Worm (Caenorhabditis elegans) whole organism, L4 larva: ENCODE data around the gene C08E3.14.
A peak's percentile ranks its signal among the peaks of the same experiment; 100 is the strongest.

ENCODE experiments used
- D1046.2 ChIP-seq: fragments of 200-800 bp; sonication (Bioruptor generic); IDR thresholded peaks from 2 replicates; pipeline ENCODE4 v1.3.6; 2022; ENCODE audit warnings: missing genetic modification characterization, missing compliant biosample characterization
- F10B5.3 ChIP-seq: sonication (generic microtip); optimal IDR thresholded peaks from 2 replicates; lab custom pipeline; 2016; ENCODE audit warnings: mild to moderate bottlenecking, missing genetic modification characterization, missing compliant biosample characterization
- F49E8.2 ChIP-seq: sonication (generic microtip); optimal IDR thresholded peaks from 2 replicates; lab custom pipeline; 2016; ENCODE audit warnings: missing compliant biosample characterization, mild to moderate bottlenecking, missing genetic modification characterization, borderline replicate concordance
- T26A8.4 ChIP-seq: fragments of 200-800 bp; sonication (Bioruptor generic); IDR thresholded peaks from 2 replicates; pipeline ENCODE4 v1.3.6; 2022; ENCODE audit warnings: missing genetic modification characterization, missing compliant biosample characterization
- Y75B8A.6 ChIP-seq: fragments of 200-800 bp; sonication (Bioruptor generic); IDR thresholded peaks from 2 replicates; pipeline ENCODE4 v1.3.6; 2022; ENCODE audit warnings: missing genetic modification reagents, missing genetic modification characterization, missing compliant biosample characterization
- ama-1 ChIP-seq: fragments of 150-350 bp; optimal IDR thresholded peaks from 2 replicates; lab custom pipeline; 2014; ENCODE audit warnings: inconsistent platforms, mixed read lengths
- arid-1 ChIP-seq: fragments of 200-800 bp; sonication (Bioruptor generic); conservative IDR thresholded peaks from 2 replicates; pipeline ENCODE4 v1.3.6; 2022; ENCODE audit warnings: missing genetic modification reagents, missing genetic modification characterization, missing compliant biosample characterization
- ceh-20 ChIP-seq: fragments of 200-800 bp; sonication (Bioruptor generic); IDR thresholded peaks from 2 replicates; pipeline ENCODE4 v1.3.6; 2022; ENCODE audit warnings: missing genetic modification reagents, missing genetic modification characterization, missing compliant biosample characterization
- cey-2 ChIP-seq: sonication (generic microtip); optimal IDR thresholded peaks from 3 replicates; lab custom pipeline; 2017; ENCODE audit warnings: missing genetic modification characterization, mild to moderate bottlenecking, missing compliant biosample characterization, antibody characterized with exemption, borderline replicate concordance; ENCODE audit not compliant: insufficient read depth
- ctbp-1 ChIP-seq: fragments of 200-800 bp; sonication (Bioruptor generic); IDR thresholded peaks from 2 replicates; pipeline ENCODE4 v1.3.6; 2022; ENCODE audit warnings: missing genetic modification reagents, missing genetic modification characterization, missing compliant biosample characterization
- daf-16 ChIP-seq, 3 experiments: sonication (generic microtip); optimal IDR thresholded peaks; 2 replicates each; lab custom pipeline; 2016 to 2017; ENCODE audit warnings: missing genetic modification characterization in 3 of 3, missing genetic modification reagents in 3 of 3, mild to moderate bottlenecking in 2 of 3, missing compliant biosample characterization in 2 of 3, missing biosample characterization in 1 of 3, moderate library complexity in 1 of 3
- daf-19 ChIP-seq: fragments of 200-800 bp; sonication (Bioruptor generic); conservative IDR thresholded peaks from 2 replicates; pipeline ENCODE4 v1.3.6; 2022; ENCODE audit warnings: missing genetic modification characterization, missing compliant biosample characterization
- dpl-1 ChIP-seq: fragments of 150-350 bp; optimal IDR thresholded peaks from 2 replicates; lab custom pipeline; 2014; ENCODE audit warnings: missing biosample characterization, missing genetic modification reagents, missing genetic modification characterization
- egl-27 ChIP-seq: sonication (generic microtip); optimal IDR thresholded peaks from 3 replicates; lab custom pipeline; 2017; ENCODE audit warnings: missing biosample characterization, missing genetic modification reagents, missing genetic modification characterization
- fkh-10 ChIP-seq: fragments of 150-350 bp; optimal IDR thresholded peaks from 2 replicates; lab custom pipeline; 2014; ENCODE audit warnings: missing biosample characterization, missing genetic modification reagents, missing genetic modification characterization
- fos-1 ChIP-seq: fragments of 150-350 bp; optimal IDR thresholded peaks from 2 replicates; lab custom pipeline; 2014; ENCODE audit warnings: missing biosample characterization, missing genetic modification characterization
- hlh-11 ChIP-seq: fragments of 200-800 bp; sonication (Bioruptor generic); optimal IDR thresholded peaks from 2 replicates; lab custom pipeline; 2018; ENCODE audit warnings: mild to moderate bottlenecking, missing genetic modification characterization, missing compliant biosample characterization
- hmg-1.1 ChIP-seq: fragments of 200-800 bp; sonication (Bioruptor generic); IDR thresholded peaks from 2 replicates; pipeline ENCODE4 v1.3.6; 2022; ENCODE audit warnings: missing genetic modification reagents, missing genetic modification characterization, missing compliant biosample characterization
- lim-7 ChIP-seq: fragments of 200-800 bp; sonication (Bioruptor generic); IDR thresholded peaks from 2 replicates; pipeline ENCODE4 v1.3.6; 2022; ENCODE audit warnings: missing genetic modification characterization, missing compliant biosample characterization
- lin-38 ChIP-seq: fragments of 200-800 bp; sonication (Bioruptor generic); IDR thresholded peaks from 2 replicates; pipeline ENCODE4 v1.3.6; 2022; ENCODE audit warnings: missing genetic modification reagents, missing genetic modification characterization, missing compliant biosample characterization
- lir-3 ChIP-seq: sonication (generic microtip); optimal IDR thresholded peaks from 2 replicates; lab custom pipeline; 2016; ENCODE audit warnings: mild to moderate bottlenecking, missing genetic modification characterization, missing compliant biosample characterization
- madf-9 ChIP-seq: fragments of 200-800 bp; sonication (Bioruptor generic); conservative IDR thresholded peaks from 2 replicates; pipeline ENCODE4 v1.3.6; 2022; ENCODE audit warnings: missing genetic modification reagents, missing genetic modification characterization, missing compliant biosample characterization
- mxl-2 ChIP-seq: fragments of 200-800 bp; sonication (Bioruptor generic); conservative IDR thresholded peaks from 2 replicates; pipeline ENCODE4 v1.3.6; 2022; ENCODE audit warnings: missing genetic modification reagents, missing genetic modification characterization, missing compliant biosample characterization
- mxl-3 ChIP-seq: fragments of 200-800 bp; sonication (Bioruptor generic); optimal IDR thresholded peaks from 2 replicates; lab custom pipeline; 2018; ENCODE audit warnings: mild to moderate bottlenecking, missing genetic modification characterization, missing compliant biosample characterization
- nhr-102 ChIP-seq: sonication (generic microtip); optimal IDR thresholded peaks from 2 replicates; lab custom pipeline; 2016; ENCODE audit warnings: mild to moderate bottlenecking, missing genetic modification characterization, moderate library complexity, missing compliant biosample characterization
- nhr-28 ChIP-seq: fragments of 150-350 bp; optimal IDR thresholded peaks from 2 replicates; lab custom pipeline; 2014; ENCODE audit warnings: missing biosample characterization, missing genetic modification characterization
- nhr-42 ChIP-seq: fragments of 200-800 bp; sonication (Bioruptor generic); IDR thresholded peaks from 2 replicates; pipeline ENCODE4 v1.3.6; 2022; ENCODE audit warnings: missing genetic modification characterization, missing compliant biosample characterization
- nhr-77 ChIP-seq: fragments of 150-350 bp; optimal IDR thresholded peaks from 2 replicates; lab custom pipeline; 2014; ENCODE audit warnings: missing biosample characterization, missing genetic modification characterization
- php-3 ChIP-seq: fragments of 200-800 bp; sonication (Bioruptor generic); IDR thresholded peaks from 2 replicates; pipeline ENCODE4 v1.3.6; 2022; ENCODE audit warnings: missing genetic modification reagents, missing genetic modification characterization, missing compliant biosample characterization
- pqm-1 ChIP-seq: sonication (generic microtip); optimal IDR thresholded peaks from 2 replicates; lab custom pipeline; 2017; ENCODE audit warnings: missing biosample characterization, missing genetic modification characterization
- sdz-12 ChIP-seq: fragments of 200-800 bp; sonication (Bioruptor generic); optimal IDR thresholded peaks from 2 replicates; lab custom pipeline; 2018; ENCODE audit warnings: mild to moderate bottlenecking, missing genetic modification characterization, missing compliant biosample characterization
- set-16 ChIP-seq: fragments of 200-800 bp; sonication (Bioruptor generic); IDR thresholded peaks from 2 replicates; pipeline ENCODE4 v1.3.6; 2022; ENCODE audit warnings: missing genetic modification reagents, missing genetic modification characterization, missing compliant biosample characterization
- snpc-4 ChIP-seq: fragments of 150-350 bp; optimal IDR thresholded peaks from 2 replicates; lab custom pipeline; 2014; ENCODE audit warnings: missing biosample characterization, missing genetic modification characterization
- unc-39 ChIP-seq: sonication (generic microtip); optimal IDR thresholded peaks from 2 replicates; lab custom pipeline; 2017; ENCODE audit warnings: missing biosample characterization, missing genetic modification characterization
- unc-62 ChIP-seq, 3 experiments: fragments of 150-350 bp in 1 of 3; sonication (generic microtip); optimal IDR thresholded peaks in 2 of 3; peaks in 1 of 3; 1 replicate in 1 of 3; 2 replicates in 2 of 3; lab custom pipeline; 2014 to 2017; ENCODE audit warnings: missing biosample characterization in 3 of 3, missing genetic modification characterization in 3 of 3, missing genetic modification reagents in 3 of 3, missing genotype in 1 of 3
- zfp-3 ChIP-seq: fragments of 200-800 bp; sonication (Bioruptor generic); conservative IDR thresholded peaks from 2 replicates; pipeline ENCODE4 v1.3.6; 2022; ENCODE audit warnings: missing genetic modification reagents, missing genetic modification characterization, missing compliant biosample characterization
- zip-2 ChIP-seq: fragments of 150-350 bp; optimal IDR thresholded peaks from 2 replicates; lab custom pipeline; 2014; ENCODE audit warnings: missing biosample characterization, missing genetic modification characterization

The C08E3.14 gene

ce11 chrII:1608915-1609314, 16.9 kb upstream of the C08E3.14 start:
- no peak for TF ChIP-seq sdz-12
- TF ChIP-seq hlh-11 (tag; lab: Kevin White, UChicago): peak; percentile 56
- no peak for TF ChIP-seq F10B5.3 (tag; lab: Kevin White, UChicago)
- TF ChIP-seq daf-16 (GFP tag; optimal IDR thresholded peaks at IDR 0.05; lab: Kevin White, UChicago): no peak
- TF ChIP-seq daf-16 (tag; optimal IDR thresholded peaks at IDR 0.05; lab: Kevin White, UChicago): peak; percentile 85
- TF ChIP-seq nhr-77 (tag; lab: Kevin White, UChicago): peak; percentile 49
- TF ChIP-seq nhr-28: peak; percentile 59
- TF ChIP-seq pqm-1 (tag; lab: Kevin White, UChicago): peak; percentile 82
- no peak for TF ChIP-seq dpl-1 (GFP tag; lab: Kevin White, UChicago)
- peak; percentile 31 for TF ChIP-seq mxl-3 (GFP tag; lab: Kevin White, UChicago)
- TF ChIP-seq lim-7 (GFP tag; lab: Robert Waterston, UW): no peak
- no peak for TF ChIP-seq zfp-3 (GFP tag; lab: Robert Waterston, UW)
- no peak for TF ChIP-seq unc-62 (GFP tag; optimal IDR thresholded peaks at IDR 0.05 in 1 of 2; lab: Kevin White, UChicago)
- TF ChIP-seq unc-62 (tag; optimal IDR thresholded peaks at IDR 0.05; lab: Kevin White, UChicago): no peak

DNA sequence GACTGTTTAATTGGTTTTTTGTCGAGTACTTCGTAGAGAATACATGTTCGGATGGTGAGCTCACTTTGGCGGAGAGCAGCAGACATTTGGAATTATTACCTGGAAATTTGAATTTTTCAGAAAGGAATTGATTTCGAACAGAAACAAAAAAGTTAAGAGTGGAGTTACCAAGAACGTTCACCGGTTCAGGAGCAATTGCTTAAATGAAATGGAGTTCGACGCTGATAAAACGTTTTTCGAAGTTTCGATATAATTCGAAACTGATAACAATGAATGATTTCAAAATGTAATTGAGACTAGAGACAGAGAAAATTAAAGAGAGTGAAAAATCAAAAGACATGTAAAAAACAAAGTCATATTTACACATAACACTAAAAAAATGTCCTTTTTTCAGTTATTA, 15.1 kb upstream of the C08E3.14 start, which contains the start of gene fbxa-163:
fbxa-163 (minus strand) TSS at position 101 of the 400 bp plus-strand sequence.
- TF ChIP-seq F49E8.2 (tag; lab: Kevin White, UChicago) (no peak), nhr-102 (tag; lab: Kevin White, UChicago) (no peak), daf-16 (GFP tag; optimal IDR thresholded peaks at IDR 0.05; lab: Kevin White, UChicago) (no peak), daf-16 (tag; optimal IDR thresholded peaks at IDR 0.05; lab: Kevin White, UChicago) (peak; percentile 19), ctbp-1 (GFP tag; lab: Robert Waterston, UW) (no peak), lir-3 (tag; lab: Kevin White, UChicago) (no peak), Y75B8A.6 (no peak), mxl-2 (GFP tag; lab: Robert Waterston, UW) (no peak), madf-9 (GFP tag; lab: Robert Waterston, UW) (no peak), D1046.2 (GFP tag; lab: Robert Waterston, UW) (no peak), dpl-1 (GFP tag; lab: Kevin White, UChicago) (no peak), nhr-28 (peak; percentile 13), lin-38 (GFP tag; lab: Robert Waterston, UW) (no peak), pqm-1 (tag; lab: Kevin White, UChicago) (peak; percentile 41), daf-19 (no peak), unc-62 (GFP tag; optimal IDR thresholded peaks at IDR 0.05 in 1 of 2; lab: Kevin White, UChicago) (peak in 1 of 2 experiments; percentile 28), unc-62 (tag; optimal IDR thresholded peaks at IDR 0.05; lab: Kevin White, UChicago) (no peak), ceh-20 (GFP tag; lab: Robert Waterston, UW) (no peak), fkh-10 (GFP tag; lab: Kevin White, UChicago) (no peak), php-3 (GFP tag; lab: Robert Waterston, UW) (no peak), nhr-42 (GFP tag; lab: Robert Waterston, UW) (no peak), zip-2 (tag; lab: Kevin White, UChicago) (no peak), hmg-1.1 (GFP tag; lab: Robert Waterston, UW) (no peak), ama-1 (lab: Kevin White, UChicago) (no peak), cey-2 (no peak), snpc-4 (tag; lab: Kevin White, UChicago) (no peak), T26A8.4 (GFP tag; lab: Robert Waterston, UW) (no peak), unc-39 (tag; lab: Kevin White, UChicago) (no peak), fos-1 (tag; lab: Kevin White, UChicago) (no peak), set-16 (no peak), egl-27 (tag; lab: Kevin White, UChicago) (no peak), mxl-3 (GFP tag; lab: Kevin White, UChicago) (no peak), arid-1 (no peak)
